Worm (Caenorhabditis elegans): ENCODE results near the gene Y32G9B.1.

- TF ChIP-seq ama-1 (optimal IDR thresholded peaks at IDR 0.05) (no peak), ceh-13 (GFP tag; optimal IDR thresholded peaks at IDR 0.05) (no peak), ceh-36 (tag; optimal IDR thresholded peaks at IDR 0.05) (no peak), flt-1 (GFP tag; IDR thresholded peaks at IDR 0.05) (no peak), tbx-11 (GFP tag; IDR thresholded peaks at IDR 0.05) (no peak), hmg-4 (GFP tag; optimal IDR thresholded peaks at IDR 0.05) (no peak), aly-1 (tag; optimal IDR thresholded peaks at IDR 0.05) (no peak)
Observed at ce11 chrV:1789495-1789894, 40.4 kb downstream of the Y32G9B.1 start.

Measured in whole organism, early embryonic.